Worm (Caenorhabditis elegans): Measurements from ENCODE around the gene mrpl-45.

mrpl-45 gene

ce11 chrIII:1161946-1162345, 39.9 kb downstream of the mrpl-45 start:
- no peak for TF ChIP-seq aly-2 (tag; optimal IDR thresholded peaks at IDR 0.05)
- no peak for TF ChIP-seq snpc-4 (tag; optimal IDR thresholded peaks at IDR 0.05)
- TF ChIP-seq unc-62 (GFP tag; optimal IDR thresholded peaks at IDR 0.05): no peak
- peak; percentile 29 for TF ChIP-seq lin-39 (tag; optimal IDR thresholded peaks at IDR 0.05)
- no peak for TF ChIP-seq jun-1 (tag; optimal IDR thresholded peaks at IDR 0.05)
- no peak for TF ChIP-seq fkh-10 (GFP tag; optimal IDR thresholded peaks at IDR 0.05)

DNA sequence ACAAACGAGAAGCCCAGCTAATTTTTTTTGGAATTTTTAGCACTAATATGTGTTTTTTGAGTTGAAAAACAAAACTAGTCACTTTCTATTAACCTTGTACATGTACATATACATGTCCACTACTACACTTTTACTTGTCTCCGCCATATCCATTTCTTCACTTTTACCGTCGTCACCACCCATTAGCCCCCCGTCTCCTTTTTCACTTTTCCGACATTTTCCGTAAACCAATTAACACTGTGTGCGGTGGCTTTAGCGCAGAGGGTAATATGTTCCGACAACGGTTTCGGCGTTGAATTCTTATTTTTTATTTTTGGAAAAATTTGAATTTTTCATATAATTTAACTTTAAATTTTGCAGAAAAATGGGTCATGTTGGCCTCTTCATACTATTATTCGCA, 50.1 kb downstream of the mrpl-45 start, which contains the start of gene cdh-12:
cdh-12 (plus strand) TSS at position 365 of the 400 bp plus-strand sequence.
- TF ChIP-seq zag-1 (tag; optimal IDR thresholded peaks at IDR 0.05) (no peak), jun-1 (tag; optimal IDR thresholded peaks at IDR 0.05) (no peak), ztf-4 (tag; optimal IDR thresholded peaks at IDR 0.05) (no peak), nhr-77 (tag; optimal IDR thresholded peaks at IDR 0.05) (no peak), sea-2 (GFP tag; optimal IDR thresholded peaks at IDR 0.05) (no peak), tbx-2 (tag; optimal IDR thresholded peaks at IDR 0.05) (no peak), lsy-12 (tag; optimal IDR thresholded peaks at IDR 0.05) (no peak), fkh-10 (GFP tag; optimal IDR thresholded peaks at IDR 0.05) (no peak), elt-1 (tag; optimal IDR thresholded peaks at IDR 0.05) (no peak), ama-1 (optimal IDR thresholded peaks at IDR 0.05) (no peak), unc-39 (tag; optimal IDR thresholded peaks at IDR 0.05) (no peak), ceh-16 (tag; optimal IDR thresholded peaks at IDR 0.05) (no peak), lin-39 (tag; optimal IDR thresholded peaks at IDR 0.05) (no peak), skn-1 (tag; optimal IDR thresholded peaks at IDR 0.05) (no peak), nhr-25 (tag; optimal IDR thresholded peaks at IDR 0.05) (no peak), unc-62 (GFP tag; optimal IDR thresholded peaks at IDR 0.05) (no peak), nhr-237 (tag; optimal IDR thresholded peaks at IDR 0.05) (no peak)

DNA sequence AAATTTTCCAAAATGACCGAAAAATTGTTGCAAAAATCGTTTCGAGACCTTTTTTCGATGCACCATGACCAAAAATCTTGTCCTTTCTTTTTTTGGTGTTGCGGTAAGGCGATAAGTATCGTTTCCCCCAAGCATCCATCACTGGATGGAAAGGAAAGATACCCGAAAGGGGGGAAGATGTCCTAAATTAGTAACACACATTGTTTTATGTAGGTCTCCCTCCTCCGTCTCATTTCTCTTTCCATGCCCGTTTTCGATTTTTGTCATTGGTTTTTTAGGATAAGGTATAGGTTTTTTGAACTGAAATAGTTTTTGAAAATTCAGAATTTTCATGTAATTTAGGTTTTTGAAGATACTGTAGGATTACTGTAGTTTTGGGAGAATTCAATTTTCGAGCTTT, 52.3 kb downstream of the mrpl-45 start:
- peak; percentile 62 for TF ChIP-seq nhr-23 (tag; optimal IDR thresholded peaks at IDR 0.05)
- no peak for TF ChIP-seq mml-1 (tag; optimal IDR thresholded peaks at IDR 0.05)

DNA sequence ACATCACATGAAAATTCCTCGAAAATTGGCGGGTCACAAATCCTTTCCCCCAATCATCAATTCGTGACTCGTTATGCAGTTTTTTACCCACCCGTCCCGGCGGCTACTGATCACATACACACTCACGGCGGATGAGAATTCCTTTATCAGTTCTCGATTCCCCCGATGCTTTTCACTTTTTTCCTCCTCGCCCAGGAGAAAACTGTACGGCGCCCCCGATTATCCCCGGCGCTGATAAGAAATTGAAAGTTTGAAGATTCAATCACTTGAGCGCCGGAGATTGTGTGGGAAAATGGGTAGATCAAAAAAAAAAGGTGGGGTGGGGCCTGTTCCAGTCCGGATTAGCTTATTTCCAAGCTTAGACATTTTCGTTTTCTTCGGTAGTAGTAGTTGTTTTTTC, 53.9 kb downstream of the mrpl-45 start:
- no peak for TF ChIP-seq egl-27 (tag; optimal IDR thresholded peaks at IDR 0.05)
- TF ChIP-seq ceh-16 (tag; optimal IDR thresholded peaks at IDR 0.05): no peak
- TF ChIP-seq pqm-1 (tag; optimal IDR thresholded peaks at IDR 0.05): no peak
- TF ChIP-seq mdl-1 (tag; optimal IDR thresholded peaks at IDR 0.05): no peak
- no peak for TF ChIP-seq nhr-67 (tag; optimal IDR thresholded peaks at IDR 0.05)

Measured in whole organism, L3 larva.